Worm (Caenorhabditis elegans) whole organism, young adult: ENCODE data around the gene amt-2.

Experiments
- F57A8.1 ChIP-seq: fragments of 200-800 bp; sonication (Bioruptor generic); optimal IDR thresholded peaks from 2 replicates; lab custom pipeline; 2018; ENCODE audit warnings: mild to moderate bottlenecking, missing genetic modification characterization, moderate library complexity, missing compliant biosample characterization
- athp-1 ChIP-seq: sonication (generic microtip); optimal IDR thresholded peaks from 2 replicates; lab custom pipeline; 2017; ENCODE audit warnings: mild to moderate bottlenecking, missing genetic modification characterization, missing compliant biosample characterization
- madf-6 ChIP-seq: fragments of 200-800 bp; sonication (Bioruptor generic); IDR thresholded peaks from 2 replicates; pipeline ENCODE4 v1.3.6; 2022; ENCODE audit warnings: missing genetic modification reagents, missing genetic modification characterization, missing compliant biosample characterization
- sdz-38 ChIP-seq: sonication (generic microtip); optimal IDR thresholded peaks from 2 replicates; lab custom pipeline; 2016; ENCODE audit warnings: missing genotype, missing genetic modification characterization, missing compliant biosample characterization
- ztf-25 ChIP-seq: fragments of 200-800 bp; sonication (Bioruptor generic); IDR thresholded peaks from 2 replicates; pipeline ENCODE4 v1.3.6; 2022; ENCODE audit warnings: missing genetic modification reagents, missing genetic modification characterization, missing compliant biosample characterization

DNA sequence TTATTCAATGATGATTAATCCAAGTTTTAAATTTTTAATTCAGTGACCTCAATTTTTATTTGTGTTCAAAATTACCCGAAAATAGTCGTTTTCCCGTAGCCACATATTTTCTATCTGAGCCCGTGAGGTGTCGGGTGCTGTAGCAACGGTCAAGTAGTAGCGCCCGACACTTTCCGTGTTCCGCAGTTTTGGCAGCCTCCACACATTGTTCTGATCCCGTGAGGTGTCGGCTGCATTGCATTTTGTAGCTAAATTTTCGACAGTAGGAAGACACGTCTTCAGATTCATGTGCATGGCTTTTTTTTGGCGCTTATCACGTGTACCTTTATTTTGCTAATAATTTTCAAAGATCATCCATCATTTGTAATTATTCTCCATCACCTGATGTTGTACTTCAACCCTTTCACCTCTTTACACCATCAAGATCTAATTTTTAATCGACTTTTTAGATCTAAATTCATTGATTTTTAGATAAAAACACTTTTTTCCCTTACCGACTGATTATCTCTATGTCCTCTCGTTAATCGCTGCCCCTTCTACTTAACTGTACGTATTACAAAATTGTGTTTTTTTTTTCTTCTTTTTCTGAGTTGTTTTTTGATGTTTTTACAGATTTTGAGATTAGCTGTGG is 28.4 kb upstream of the amt-2 start:
- TF ChIP-seq athp-1 (tag; lab: Kevin White, UChicago) (no peak), F57A8.1 (GFP tag; lab: Kevin White, UChicago) (no peak), ztf-25 (GFP tag; lab: Robert Waterston, UW) (no peak), sdz-38 (tag; lab: Kevin White, UChicago) (no peak), madf-6 (GFP tag; lab: Robert Waterston, UW) (no peak)
